Worm (Caenorhabditis elegans): ENCODE measurements around the gene irg-2.

- TF ChIP-seq ref-1 (GFP tag; conservative IDR thresholded peaks at IDR 0.05) = no peak
- no peak for TF ChIP-seq tab-1 (GFP tag; IDR thresholded peaks at IDR 0.05)
- TF ChIP-seq flt-1 (GFP tag; IDR thresholded peaks at IDR 0.05) = no peak
- no peak for TF ChIP-seq klf-2 (GFP tag; conservative IDR thresholded peaks at IDR 0.05)
- no peak for TF ChIP-seq ztf-23 (GFP tag; IDR thresholded peaks at IDR 0.05)
- TF ChIP-seq cog-1 (tag; optimal IDR thresholded peaks at IDR 0.05) = no peak
Observed at ce11 chrV:4055025-4055424, 13.0 kb downstream of the irg-2 start, which contains the start of gene djr-1.2.
